Fruit fly (Drosophila melanogaster) whole organism: ENCODE results near the gene pasi2.

Source experiments
- CG8478 ChIP-seq: fragments of >200 bp; optimal IDR thresholded peaks from 2 replicates; lab custom pipeline; 2018; ENCODE audit warnings: inconsistent platforms
- Dll ChIP-seq: fragments of >200 bp; optimal IDR thresholded peaks from 2 replicates; lab custom pipeline; 2017
- EcR ChIP-seq, 2 experiments: fragments of >200 bp; optimal IDR thresholded peaks; 2 replicates each; lab custom pipeline; 2017; ENCODE audit warnings: missing biosample characterization in 2 of 2, missing genetic modification characterization in 2 of 2, missing genetic modification reagents in 2 of 2
- pan ChIP-seq: fragments of >200 bp; optimal IDR thresholded peaks from 2 replicates; lab custom pipeline; 2017
- psq ChIP-seq: fragments of >200 bp; optimal IDR thresholded peaks from 2 replicates; lab custom pipeline; 2017
- usp ChIP-seq: fragments of >200 bp; optimal IDR thresholded peaks from 2 replicates; lab custom pipeline; 2017; ENCODE audit warnings: missing biosample characterization, missing genetic modification characterization, mixed read lengths

pasi2 gene

DNA sequence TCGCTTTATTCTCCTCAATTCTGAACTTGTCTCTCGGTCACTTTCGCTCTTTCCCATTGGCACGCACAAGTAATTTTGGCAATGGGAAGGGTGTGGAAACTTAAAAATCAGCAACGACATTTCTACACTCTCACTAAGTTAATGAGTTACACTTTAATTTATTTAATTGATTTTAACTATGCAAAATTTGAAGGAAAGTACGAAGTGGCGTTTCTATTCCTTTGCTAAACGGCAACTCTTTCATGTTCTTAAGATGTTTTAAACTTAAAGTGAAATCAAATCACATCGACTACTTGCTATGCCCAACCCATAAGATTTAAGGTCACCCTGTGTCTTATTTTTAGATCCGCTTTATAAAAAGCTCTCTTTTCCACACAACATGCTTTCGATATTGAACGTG, 35.4 kb downstream of the pasi2 start:
- TF ChIP-seq pan (lab: Kevin White, UChicago) (no peak), EcR (GFP tag; optimal IDR thresholded peaks at IDR 0.05; lab: Kevin White, UChicago) (no peak), CG8478 (no peak), psq (lab: Kevin White, UChicago) (no peak), usp (GFP tag; lab: Kevin White, UChicago) (no peak), Dll (lab: Kevin White, UChicago) (no peak)

dm6 chr3R:9376789-9377188, 41.8 kb downstream of the pasi2 start:
- TF ChIP-seq EcR (GFP tag; optimal IDR thresholded peaks at IDR 0.05; lab: Kevin White, UChicago): peak in 1 of 2 experiments; percentile 3
- no peak for TF ChIP-seq Dll (lab: Kevin White, UChicago)

DNA sequence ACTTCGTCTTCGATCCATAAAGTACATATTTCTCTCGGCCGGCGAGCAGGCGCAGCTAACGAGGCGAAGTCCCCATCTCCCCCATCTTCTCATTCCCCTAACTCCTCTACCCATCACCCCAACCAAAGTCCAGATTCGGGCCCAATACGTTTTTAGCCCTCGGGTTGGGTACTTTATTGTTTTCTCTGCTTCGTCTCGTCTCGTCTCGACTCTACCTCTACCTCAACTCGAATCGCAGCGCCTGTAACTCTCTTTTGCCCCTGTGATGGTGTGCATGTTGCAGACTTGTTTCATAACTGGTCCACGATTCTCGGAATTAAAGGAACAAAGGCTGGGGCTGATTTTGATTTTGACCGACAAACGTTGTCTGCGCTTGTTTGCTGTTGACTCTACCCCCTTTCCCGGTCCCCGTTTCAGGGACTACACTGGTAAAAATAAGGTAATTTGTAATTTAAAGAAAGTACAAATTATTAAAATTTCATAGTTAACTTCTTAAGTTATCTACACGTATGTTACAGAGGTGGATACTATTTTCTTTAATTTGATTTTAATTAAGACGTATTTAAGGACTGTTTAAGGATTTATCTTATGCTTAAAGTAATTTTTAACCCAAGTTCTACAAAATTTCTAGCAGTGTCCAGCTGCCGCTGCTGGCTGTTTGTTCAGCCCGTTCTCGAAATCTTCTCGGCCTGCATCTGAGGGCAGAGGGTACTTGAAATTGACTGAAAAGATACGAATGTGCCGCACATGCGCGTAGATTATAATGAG, 43.9 kb downstream of the pasi2 start:
- TF ChIP-seq Dll (lab: Kevin White, UChicago) (peak; percentile 61), pan (lab: Kevin White, UChicago) (peak; percentile 64), psq (lab: Kevin White, UChicago) (no peak)

dm6 chr3R:9380970-9381369, 46.0 kb downstream of the pasi2 start:
- TF ChIP-seq psq (lab: Kevin White, UChicago): no peak
- TF ChIP-seq CG8478: no peak
- TF ChIP-seq Dll (lab: Kevin White, UChicago): no peak
- no peak for TF ChIP-seq pan (lab: Kevin White, UChicago)
- no peak for TF ChIP-seq usp (GFP tag; lab: Kevin White, UChicago)
- no peak for TF ChIP-seq EcR (GFP tag; optimal IDR thresholded peaks at IDR 0.05; lab: Kevin White, UChicago)

DNA sequence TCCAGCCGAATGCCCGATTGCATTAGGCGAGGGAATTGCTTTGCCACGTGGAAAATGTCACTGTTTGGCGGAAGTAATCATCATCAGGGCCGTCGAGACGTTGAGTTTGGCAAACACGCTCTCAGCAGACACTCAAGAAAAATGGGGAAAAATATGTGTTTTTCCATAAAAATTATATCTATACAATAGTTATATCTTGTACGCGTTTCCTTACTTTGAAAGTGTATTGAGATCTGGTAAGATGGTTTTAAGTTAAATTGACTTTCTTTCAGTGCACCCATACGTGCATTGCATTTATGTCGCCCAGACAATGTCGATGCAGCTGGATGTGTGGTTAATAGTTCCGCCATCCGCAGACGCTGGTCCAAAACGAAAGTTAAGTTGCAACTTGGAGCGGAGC, 51.0 kb downstream of the pasi2 start:
- TF ChIP-seq pan (lab: Kevin White, UChicago) (no peak), psq (lab: Kevin White, UChicago) (no peak), CG8478 (no peak), usp (GFP tag; lab: Kevin White, UChicago) (no peak), Dll (lab: Kevin White, UChicago) (no peak), EcR (GFP tag; optimal IDR thresholded peaks at IDR 0.05; lab: Kevin White, UChicago) (no peak)
